Fruit fly (Drosophila melanogaster) whole organism, embryonic: ENCODE results near the gene Nf1.

Experiments used
- Aef1 ChIP-seq: fragments of 200-800 bp; sonication (Bioruptor generic); IDR thresholded peaks from 3 replicates; pipeline ENCODE4 v1.3.6; 2022; ENCODE audit warnings: missing biosample characterization, missing genetic modification characterization
- CG10979 ChIP-seq: fragments of 200-800 bp; sonication (Bioruptor generic); optimal IDR thresholded peaks from 2 replicates; lab custom pipeline; 2018; ENCODE audit warnings: missing biosample characterization, mild to moderate bottlenecking, missing genetic modification characterization, moderate library complexity
- CG11398 ChIP-seq: fragments of 200-800 bp; sonication (Bioruptor generic); optimal IDR thresholded peaks from 2 replicates; lab custom pipeline; 2016; ENCODE audit warnings: missing biosample characterization, missing genetic modification characterization
- CG12744 ChIP-seq: fragments of 200-800 bp; sonication (Bioruptor generic); optimal IDR thresholded peaks from 2 replicates; lab custom pipeline; 2016; ENCODE audit warnings: missing biosample characterization, missing genetic modification characterization
- CG12769 ChIP-seq: fragments of 200-800 bp; sonication (Bioruptor generic); optimal IDR thresholded peaks from 2 replicates; lab custom pipeline; 2019; ENCODE audit warnings: missing biosample characterization, mild to moderate bottlenecking, missing genetic modification characterization, moderate library complexity
- CG14014 ChIP-seq: fragments of 200-800 bp; sonication (Bioruptor generic); IDR thresholded peaks from 2 replicates; pipeline ENCODE4 v1.3.6; 2022; ENCODE audit warnings: missing biosample characterization, missing genetic modification characterization
- CG15073 ChIP-seq: fragments of 200-800 bp; sonication (Bioruptor generic); optimal IDR thresholded peaks from 2 replicates; lab custom pipeline; 2016; ENCODE audit warnings: missing biosample characterization, missing genetic modification characterization
- CG2116 ChIP-seq: fragments of 200-800 bp; sonication (Bioruptor generic); optimal IDR thresholded peaks from 3 replicates; lab custom pipeline; 2018; ENCODE audit warnings: missing biosample characterization, mild to moderate bottlenecking, missing genetic modification characterization
- CG2120 ChIP-seq: fragments of 200-800 bp; sonication (Bioruptor generic); optimal IDR thresholded peaks from 3 replicates; lab custom pipeline; 2016; ENCODE audit warnings: missing biosample characterization, missing genetic modification characterization
- CG2202 ChIP-seq: fragments of 200-800 bp; sonication (Bioruptor generic); optimal IDR thresholded peaks from 2 replicates; lab custom pipeline; 2018; ENCODE audit warnings: missing biosample characterization, mild to moderate bottlenecking, missing genetic modification characterization
- CG2875 ChIP-seq: fragments of 200-800 bp; sonication (Bioruptor generic); optimal IDR thresholded peaks from 2 replicates; lab custom pipeline; 2017; ENCODE audit warnings: missing biosample characterization, mild to moderate bottlenecking, missing genetic modification characterization, missing genetic modification reagents
- CG31224 ChIP-seq: fragments of 200-800 bp; sonication (Bioruptor generic); IDR thresholded peaks from 2 replicates; pipeline ENCODE4 v1.3.6; 2022; ENCODE audit warnings: missing biosample characterization, missing genetic modification characterization
- CG3281 ChIP-seq: fragments of 200-800 bp; sonication (Bioruptor generic); optimal IDR thresholded peaks from 3 replicates; lab custom pipeline; 2017; ENCODE audit warnings: missing biosample characterization, mild to moderate bottlenecking, missing genetic modification characterization
- CG34376 ChIP-seq: fragments of 200-800 bp; sonication (Bioruptor generic); optimal IDR thresholded peaks from 2 replicates; lab custom pipeline; 2018; ENCODE audit warnings: missing biosample characterization, mild to moderate bottlenecking, missing genetic modification characterization
- CG3847 ChIP-seq: fragments of 200-800 bp; sonication (Bioruptor generic); IDR thresholded peaks from 2 replicates; pipeline ENCODE4 v1.3.6; 2022; ENCODE audit warnings: missing biosample characterization, missing genetic modification characterization
- CG4617 ChIP-seq: fragments of 200-800 bp; sonication (Bioruptor generic); optimal IDR thresholded peaks from 3 replicates; lab custom pipeline; 2016; ENCODE audit warnings: missing biosample characterization, missing genetic modification characterization, borderline replicate concordance
- CG6254 ChIP-seq: fragments of 200-800 bp; sonication (Bioruptor generic); optimal IDR thresholded peaks from 3 replicates; lab custom pipeline; 2017; ENCODE audit warnings: mild to moderate bottlenecking, missing biosample characterization, missing genetic modification reagents, missing genetic modification characterization
- CG6654 ChIP-seq: fragments of 200-800 bp; sonication (Bioruptor generic); optimal IDR thresholded peaks from 2 replicates; lab custom pipeline; 2017; ENCODE audit warnings: missing biosample characterization, mild to moderate bottlenecking, missing genetic modification characterization
- CG7271 ChIP-seq: fragments of 200-800 bp; sonication (Bioruptor generic); optimal IDR thresholded peaks from 2 replicates; lab custom pipeline; 2018; ENCODE audit warnings: missing biosample characterization, mild to moderate bottlenecking, missing genetic modification characterization, moderate library complexity
- CG7987 ChIP-seq: fragments of 200-800 bp; sonication (Bioruptor generic); optimal IDR thresholded peaks from 2 replicates; lab custom pipeline; 2018; ENCODE audit warnings: missing biosample characterization, mild to moderate bottlenecking, missing genetic modification characterization, moderate library complexity
- CG8924 ChIP-seq: fragments of 200-800 bp; optimal IDR thresholded peaks from 3 replicates; lab custom pipeline; 2019; ENCODE audit warnings: missing biosample characterization, mild to moderate bottlenecking, missing genetic modification characterization, moderate library complexity
- CG9727 ChIP-seq: fragments of 200-800 bp; sonication (Bioruptor generic); optimal IDR thresholded peaks from 3 replicates; lab custom pipeline; 2017; ENCODE audit warnings: missing biosample characterization, mild to moderate bottlenecking, missing genetic modification characterization
- CrebB ChIP-seq: fragments of 200-800 bp; sonication (Bioruptor generic); optimal IDR thresholded peaks from 3 replicates; lab custom pipeline; 2018; ENCODE audit warnings: missing biosample characterization, mild to moderate bottlenecking, missing genetic modification characterization
- Dip3 ChIP-seq: fragments of 200-800 bp; sonication (Bioruptor generic); optimal IDR thresholded peaks from 3 replicates; lab custom pipeline; 2016; ENCODE audit warnings: missing biosample characterization, missing genetic modification characterization
- Doc3 ChIP-seq: fragments of 200-800 bp; sonication (Bioruptor generic); IDR thresholded peaks from 3 replicates; pipeline ENCODE4 v1.3.6; 2022; ENCODE audit warnings: missing biosample characterization, missing genetic modification characterization; ENCODE audit not compliant: partially characterized antibody
- Fer1 ChIP-seq: fragments of 200-800 bp; sonication (Bioruptor generic); optimal IDR thresholded peaks from 2 replicates; lab custom pipeline; 2017; ENCODE audit warnings: missing biosample characterization, mild to moderate bottlenecking, missing genetic modification characterization
- Fer3 ChIP-seq: fragments of 200-800 bp; sonication (Bioruptor generic); optimal IDR thresholded peaks from 2 replicates; lab custom pipeline; 2018; ENCODE audit warnings: missing biosample characterization, mild to moderate bottlenecking, missing genetic modification characterization, moderate library complexity
- Gsc ChIP-seq: fragments of 200-800 bp; sonication (Bioruptor generic); IDR thresholded peaks from 2 replicates; pipeline ENCODE4 v1.3.6; 2022; ENCODE audit warnings: missing biosample characterization, missing genetic modification characterization
- Hr78 ChIP-seq, 2 experiments: fragments of 200-800 bp in 1 of 2; fragments of >200 bp in 1 of 2; sonication (Bioruptor generic) in 1 of 2; optimal IDR thresholded peaks; 2 replicates each; lab custom pipeline; 2017 to 2019; ENCODE audit warnings: missing biosample characterization in 2 of 2, missing genetic modification characterization in 2 of 2, mild to moderate bottlenecking in 1 of 2, moderate library complexity in 1 of 2
- Meics ChIP-seq: fragments of 200-800 bp; sonication (Bioruptor generic); optimal IDR thresholded peaks from 2 replicates; lab custom pipeline; 2017; ENCODE audit warnings: missing biosample characterization, mild to moderate bottlenecking, missing genetic modification characterization
- NC2β ChIP-seq: fragments of 200-800 bp; sonication (Bioruptor generic); optimal IDR thresholded peaks from 2 replicates; lab custom pipeline; 2016; ENCODE audit warnings: missing biosample characterization, missing genetic modification characterization
- Scr ChIP-seq: fragments of 200-800 bp; sonication (Bioruptor generic); IDR thresholded peaks from 2 replicates; pipeline ENCODE4 v1.3.6; 2022; ENCODE audit warnings: missing biosample characterization, missing genetic modification characterization; ENCODE audit not compliant: partially characterized antibody
- Xbp1 ChIP-seq: fragments of 200-800 bp; sonication (Bioruptor generic); optimal IDR thresholded peaks from 3 replicates; lab custom pipeline; 2016; ENCODE audit warnings: missing biosample characterization, mild to moderate bottlenecking, missing genetic modification characterization
- ab ChIP-seq: fragments of 200-800 bp; sonication (Bioruptor generic); optimal IDR thresholded peaks from 2 replicates; lab custom pipeline; 2016; ENCODE audit warnings: missing biosample characterization, missing genetic modification characterization
- ash1 ChIP-seq: fragments of 200-800 bp; sonication (Bioruptor generic); optimal IDR thresholded peaks from 2 replicates; lab custom pipeline; 2018; ENCODE audit warnings: missing biosample characterization, mild to moderate bottlenecking, missing genetic modification characterization
- dm ChIP-seq: fragments of 200-800 bp; sonication (Bioruptor generic); optimal IDR thresholded peaks from 3 replicates; lab custom pipeline; 2016; ENCODE audit warnings: missing biosample characterization, missing genetic modification characterization
- en ChIP-seq: fragments of 200-800 bp; sonication (Bioruptor generic); optimal IDR thresholded peaks from 2 replicates; lab custom pipeline; 2016; ENCODE audit warnings: missing biosample characterization, missing genetic modification characterization
- esg ChIP-seq: fragments of 200-800 bp; sonication (Bioruptor generic); conservative IDR thresholded peaks from 2 replicates; pipeline ENCODE4 v1.3.6; 2022; ENCODE audit warnings: missing biosample characterization, missing genetic modification characterization
- fd102C ChIP-seq: fragments of 200-800 bp; sonication (Bioruptor generic); optimal IDR thresholded peaks from 2 replicates; lab custom pipeline; 2018; ENCODE audit warnings: missing biosample characterization, mild to moderate bottlenecking, missing genetic modification characterization, moderate library complexity
- gfzf ChIP-seq: fragments of 200-800 bp; sonication (Bioruptor generic); optimal IDR thresholded peaks from 2 replicates; lab custom pipeline; 2016; ENCODE audit warnings: missing biosample characterization, mild to moderate bottlenecking, missing genetic modification characterization, moderate library complexity
- gsb-n ChIP-seq: fragments of 200-800 bp; sonication (Bioruptor generic); optimal IDR thresholded peaks from 3 replicates; lab custom pipeline; 2018; ENCODE audit warnings: missing biosample characterization, mild to moderate bottlenecking, missing genetic modification characterization
- ind ChIP-seq: fragments of 200-800 bp; sonication (Bioruptor generic); optimal IDR thresholded peaks from 3 replicates; lab custom pipeline; 2016; ENCODE audit warnings: missing biosample characterization, missing genetic modification characterization
- lab ChIP-seq: fragments of 200-800 bp; sonication (Bioruptor generic); optimal IDR thresholded peaks from 3 replicates; lab custom pipeline; 2017; ENCODE audit warnings: missing biosample characterization, missing genetic modification characterization, mild to moderate bottlenecking, moderate library complexity, missing genetic modification reagents
- mirr ChIP-seq: fragments of 200-800 bp; sonication (Bioruptor generic); optimal IDR thresholded peaks from 3 replicates; lab custom pipeline; 2018; ENCODE audit warnings: missing biosample characterization, mild to moderate bottlenecking, missing genetic modification characterization
- nerfin-1 ChIP-seq: fragments of 200-800 bp; sonication (Bioruptor generic); optimal IDR thresholded peaks from 3 replicates; lab custom pipeline; 2019; ENCODE audit warnings: missing biosample characterization, mild to moderate bottlenecking, missing genetic modification characterization, moderate library complexity
- nom ChIP-seq: fragments of 200-800 bp; sonication (Bioruptor generic); optimal IDR thresholded peaks from 2 replicates; lab custom pipeline; 2017; ENCODE audit warnings: missing biosample characterization, missing genetic modification characterization, mild to moderate bottlenecking, moderate library complexity, missing genetic modification reagents
- pho ChIP-seq: fragments of 200-800 bp; sonication (Bioruptor generic); optimal IDR thresholded peaks from 2 replicates; lab custom pipeline; 2016; ENCODE audit warnings: missing biosample characterization, missing genetic modification characterization
- sens-2 ChIP-seq: fragments of 200-800 bp; sonication (Bioruptor generic); IDR thresholded peaks from 2 replicates; pipeline ENCODE4 v1.3.6; 2022; ENCODE audit warnings: missing biosample characterization, missing genetic modification characterization
- tio ChIP-seq: fragments of 200-800 bp; sonication (Bioruptor generic); optimal IDR thresholded peaks from 2 replicates; lab custom pipeline; 2017; ENCODE audit warnings: missing biosample characterization, missing genetic modification characterization, inconsistent platforms
- trem ChIP-seq: fragments of 200-800 bp; optimal IDR thresholded peaks from 3 replicates; lab custom pipeline; 2019; ENCODE audit warnings: missing biosample characterization, mild to moderate bottlenecking, missing genetic modification characterization, moderate library complexity
- zen2 ChIP-seq: fragments of 200-800 bp; sonication (Bioruptor generic); IDR thresholded peaks from 3 replicates; pipeline ENCODE4 v1.3.6; 2022; ENCODE audit warnings: missing biosample characterization, missing genetic modification characterization; ENCODE audit not compliant: partially characterized antibody

Gene Nf1

DNA sequence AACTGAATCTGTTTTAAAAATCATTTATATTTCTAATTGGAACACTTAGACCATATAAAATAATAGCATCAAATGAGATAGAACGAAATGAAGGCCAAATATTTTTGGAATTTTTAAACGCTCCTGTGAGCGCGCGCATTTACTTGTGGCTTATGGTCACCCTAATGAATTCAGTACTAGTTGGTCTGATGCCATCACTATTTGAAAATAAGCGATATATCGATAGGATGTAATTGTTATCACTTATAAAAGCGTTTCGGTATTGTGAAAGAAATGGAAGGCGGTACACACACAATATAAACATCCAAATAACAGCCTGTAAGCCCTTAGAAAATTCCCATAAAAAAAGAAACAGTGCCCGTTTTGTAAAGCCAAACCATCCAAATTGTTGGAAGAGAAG is at the start of gene Nf1 (continued):
- TF ChIP-seq nom (GFP tag; lab: Kevin White, UChicago) = no peak
- TF ChIP-seq Hr78 (GFP tag; optimal IDR thresholded peaks at IDR 0.05; lab: Kevin White, UChicago) = no peak
- no peak for TF ChIP-seq Fer1
- peak; percentile 77 for TF ChIP-seq Doc3 (GFP tag; lab: Robert Waterston, UW)
- TF ChIP-seq ash1 (GFP tag; lab: Kevin White, UChicago) = no peak
- no peak for TF ChIP-seq CG3281 (GFP tag; lab: Kevin White, UChicago)
- TF ChIP-seq CG9727 (GFP tag; lab: Kevin White, UChicago) = no peak
- no peak for TF ChIP-seq Aef1 (GFP tag; lab: Robert Waterston, UW)
- no peak for TF ChIP-seq NC2β
- TF ChIP-seq CG6654 = no peak
- no peak for TF ChIP-seq CG4617 (GFP tag; lab: Kevin White, UChicago)
- no peak for TF ChIP-seq nerfin-1 (tag; lab: Kevin White, UChicago)
- no peak for TF ChIP-seq CG2120 (GFP tag; lab: Kevin White, UChicago)
- no peak for TF ChIP-seq ind (GFP tag; lab: Kevin White, UChicago)
- TF ChIP-seq tio (GFP tag; lab: Kevin White, UChicago) = no peak
- TF ChIP-seq CG11398 (GFP tag; lab: Kevin White, UChicago) = no peak
- no peak for TF ChIP-seq CG2875 (GFP tag; lab: Kevin White, UChicago)
- TF ChIP-seq CG7271 (tag; lab: Kevin White, UChicago) = no peak
- no peak for TF ChIP-seq fd102C (GFP tag; lab: Kevin White, UChicago)
- TF ChIP-seq Fer3 (tag; lab: Kevin White, UChicago) = no peak
- TF ChIP-seq CrebB = no peak
- no peak for TF ChIP-seq CG7987 (GFP tag; lab: Kevin White, UChicago)
- TF ChIP-seq sens-2 (GFP tag; lab: Robert Waterston, UW) = no peak
- no peak for TF ChIP-seq dm (GFP tag; lab: Kevin White, UChicago)
- TF ChIP-seq gsb-n (tag; lab: Kevin White, UChicago) = no peak
- no peak for TF ChIP-seq CG15073
- peak; percentile 56; the same call in 1 of the 3 replicates for TF ChIP-seq zen2 (GFP tag; lab: Robert Waterston, UW)
- no peak for TF ChIP-seq Gsc (GFP tag; lab: Robert Waterston, UW)
- no peak for TF ChIP-seq esg (GFP tag; lab: Robert Waterston, UW)
- peak; percentile 78 for TF ChIP-seq trem
- TF ChIP-seq CG2116 (GFP tag; lab: Kevin White, UChicago) = peak; percentile 73
- TF ChIP-seq ab = no peak
- TF ChIP-seq CG8924 (tag; lab: Kevin White, UChicago) = peak; percentile 7
- no peak for TF ChIP-seq CG12744
- no peak for TF ChIP-seq CG14014 (GFP tag; lab: Robert Waterston, UW)
- no peak for TF ChIP-seq CG31224 (GFP tag; lab: Robert Waterston, UW)
- no peak for TF ChIP-seq CG6254
- TF ChIP-seq CG34376 (GFP tag; lab: Kevin White, UChicago) = no peak
- TF ChIP-seq mirr (GFP tag; lab: Kevin White, UChicago) = no peak
- TF ChIP-seq Meics (GFP tag; lab: Kevin White, UChicago) = no peak
- no peak for TF ChIP-seq lab (GFP tag; lab: Kevin White, UChicago)
- no peak for TF ChIP-seq pho (GFP tag; lab: Kevin White, UChicago)
- TF ChIP-seq Xbp1 (GFP tag; lab: Kevin White, UChicago) = peak; percentile 17
- TF ChIP-seq CG12769 = no peak
- TF ChIP-seq CG2202 (tag; lab: Kevin White, UChicago) = no peak
- no peak for TF ChIP-seq en
- TF ChIP-seq Scr (GFP tag; lab: Robert Waterston, UW) = peak; percentile 85
- no peak for TF ChIP-seq Dip3
- TF ChIP-seq CG3847 = 0 out of 2 replicates have a peak, but pooled peaks have one; percentile 13
- TF ChIP-seq gfzf = peak; percentile 89
- no peak for TF ChIP-seq CG10979
